Worm (Caenorhabditis elegans) whole organism, L3 larva: ENCODE measurements around the gene F28H7.2.

Source experiments
- ceh-82 ChIP-seq: fragments of 150-350 bp; optimal IDR thresholded peaks from 2 replicates; lab custom pipeline; 2014; ENCODE audit warnings: missing biosample characterization, missing genetic modification characterization
- ztf-11 ChIP-seq: fragments of 150-350 bp; optimal IDR thresholded peaks from 2 replicates; lab custom pipeline; 2014; ENCODE audit warnings: missing biosample characterization, missing genetic modification characterization

- TF ChIP-seq ceh-82 (tag; lab: Kevin White, UChicago) (no peak), ztf-11 (tag; lab: Kevin White, UChicago) (no peak)
Observed at ce11 chrV:10750630-10751029, 2.9 kb downstream of the F28H7.2 start, which contains the start of gene F28H7.3.
